Fruit fly (Drosophila melanogaster) whole organism, embryonic: ENCODE data around the gene CG4593.

ENCODE experiments used
- Awh ChIP-seq: fragments of 200-800 bp; sonication (Bioruptor generic); IDR thresholded peaks from 2 replicates; pipeline ENCODE4, ENCODE4 v1.3.6; 2022; ENCODE audit warnings: missing biosample characterization, missing genetic modification characterization
- CG10147 ChIP-seq: fragments of 200-800 bp; sonication (Bioruptor generic); optimal IDR thresholded peaks from 2 replicates; lab custom pipeline; 2019; ENCODE audit warnings: missing biosample characterization, mild to moderate bottlenecking, missing genetic modification characterization, moderate library complexity
- CG10321 ChIP-seq: fragments of 200-800 bp; sonication (Bioruptor generic); IDR thresholded peaks from 2 replicates; pipeline ENCODE4 v1.3.6; 2022; ENCODE audit warnings: missing biosample characterization, missing genetic modification characterization
- CG10431 ChIP-seq: fragments of 200-800 bp; sonication (Bioruptor generic); optimal IDR thresholded peaks from 3 replicates; lab custom pipeline; 2018; ENCODE audit warnings: missing biosample characterization, mild to moderate bottlenecking, missing genetic modification characterization
- CG10565 ChIP-seq: fragments of 200-800 bp; sonication (Bioruptor generic); optimal IDR thresholded peaks from 3 replicates; lab custom pipeline; 2016; ENCODE audit warnings: missing biosample characterization, mild to moderate bottlenecking, missing genetic modification characterization
- CG11247 ChIP-seq: fragments of 200-800 bp; sonication (Bioruptor generic); IDR thresholded peaks from 2 replicates; pipeline ENCODE4 v1.3.6; 2022; ENCODE audit warnings: missing biosample characterization, missing genetic modification characterization
- CG11504 ChIP-seq: fragments of 200-800 bp; sonication (Bioruptor generic); optimal IDR thresholded peaks from 3 replicates; lab custom pipeline; 2019; ENCODE audit warnings: missing biosample characterization, mild to moderate bottlenecking, missing genetic modification characterization, moderate library complexity
- CG11695 ChIP-seq: fragments of 200-800 bp; sonication (Bioruptor generic); IDR thresholded peaks from 3 replicates; pipeline ENCODE4 v1.3.6; 2022; ENCODE audit warnings: missing biosample characterization, missing genetic modification characterization
- CG12071 ChIP-seq: fragments of 200-800 bp; sonication (Bioruptor generic); optimal IDR thresholded peaks from 3 replicates; lab custom pipeline; 2018; ENCODE audit warnings: missing biosample characterization, mild to moderate bottlenecking, missing genetic modification characterization
- CG12299 ChIP-seq: fragments of 200-800 bp; sonication (Bioruptor generic); optimal IDR thresholded peaks from 2 replicates; lab custom pipeline; 2018; ENCODE audit warnings: missing biosample characterization, mild to moderate bottlenecking, missing genetic modification characterization
- CG12744 ChIP-seq: fragments of 200-800 bp; sonication (Bioruptor generic); optimal IDR thresholded peaks from 2 replicates; lab custom pipeline; 2016; ENCODE audit warnings: missing biosample characterization, missing genetic modification characterization
- CG1529 ChIP-seq: fragments of 200-800 bp; sonication (Bioruptor generic); optimal IDR thresholded peaks from 3 replicates; lab custom pipeline; 2018; ENCODE audit warnings: missing biosample characterization, missing genetic modification characterization
- CG16863 ChIP-seq: fragments of 200-800 bp; sonication (Bioruptor generic); optimal IDR thresholded peaks from 3 replicates; lab custom pipeline; 2016; ENCODE audit warnings: missing biosample characterization, missing genetic modification characterization
- CG1832 ChIP-seq: fragments of 200-800 bp; sonication (Bioruptor generic); optimal IDR thresholded peaks from 2 replicates; lab custom pipeline; 2017; ENCODE audit warnings: missing biosample characterization, mild to moderate bottlenecking, missing genetic modification characterization, inconsistent platforms
- CG2875 ChIP-seq: fragments of 200-800 bp; sonication (Bioruptor generic); optimal IDR thresholded peaks from 2 replicates; lab custom pipeline; 2017; ENCODE audit warnings: missing biosample characterization, mild to moderate bottlenecking, missing genetic modification characterization, missing genetic modification reagents
- CG31365 ChIP-seq: fragments of 200-800 bp; sonication (Bioruptor generic); optimal IDR thresholded peaks from 2 replicates; lab custom pipeline; 2018; ENCODE audit warnings: missing biosample characterization, mild to moderate bottlenecking, missing genetic modification characterization
- CG32767 ChIP-seq: fragments of 200-800 bp; sonication (Bioruptor generic); IDR thresholded peaks from 2 replicates; pipeline ENCODE4 v1.3.6; 2022; ENCODE audit warnings: missing biosample characterization, missing genetic modification characterization
- CG34376 ChIP-seq: fragments of 200-800 bp; sonication (Bioruptor generic); optimal IDR thresholded peaks from 2 replicates; lab custom pipeline; 2018; ENCODE audit warnings: missing biosample characterization, mild to moderate bottlenecking, missing genetic modification characterization
- CG6654 ChIP-seq: fragments of 200-800 bp; sonication (Bioruptor generic); optimal IDR thresholded peaks from 2 replicates; lab custom pipeline; 2017; ENCODE audit warnings: missing biosample characterization, mild to moderate bottlenecking, missing genetic modification characterization
- CG6791 ChIP-seq: fragments of 200-800 bp; sonication (Bioruptor generic); IDR thresholded peaks from 3 replicates; pipeline ENCODE4 v1.3.6; 2022; ENCODE audit warnings: missing biosample characterization, missing genetic modification characterization; ENCODE audit not compliant: partially characterized antibody
- CG7357 ChIP-seq: fragments of 200-800 bp; sonication (Bioruptor generic); IDR thresholded peaks from 3 replicates; pipeline ENCODE4 v1.3.6; 2022; ENCODE audit warnings: missing biosample characterization, missing genetic modification characterization
- CG8944 ChIP-seq: fragments of 200-800 bp; sonication (Bioruptor generic); optimal IDR thresholded peaks from 3 replicates; lab custom pipeline; 2016; ENCODE audit warnings: missing biosample characterization, missing genetic modification characterization
- H15 ChIP-seq: fragments of 200-800 bp; sonication (Bioruptor generic); IDR thresholded peaks from 3 replicates; pipeline ENCODE4 v1.3.6; 2022; ENCODE audit warnings: missing biosample characterization, missing genetic modification characterization
- HLH54F ChIP-seq: fragments of 200-800 bp; sonication (Bioruptor generic); optimal IDR thresholded peaks from 3 replicates; lab custom pipeline; 2016; ENCODE audit warnings: missing biosample characterization, missing genetic modification characterization
- Hr3 ChIP-seq: fragments of 200-800 bp; sonication (Bioruptor generic); optimal IDR thresholded peaks from 3 replicates; lab custom pipeline; 2016; ENCODE audit warnings: missing biosample characterization, missing genetic modification characterization
- NC2α ChIP-seq: fragments of 200-800 bp; sonication (Bioruptor generic); optimal IDR thresholded peaks from 2 replicates; lab custom pipeline; 2016; ENCODE audit warnings: missing biosample characterization, missing genetic modification characterization
- Nf-YA ChIP-seq: fragments of 200-800 bp; sonication (Bioruptor generic); IDR thresholded peaks from 2 replicates; pipeline ENCODE4 v1.3.6; 2022; ENCODE audit warnings: missing biosample characterization, missing genetic modification characterization
- Rfx ChIP-seq: fragments of 200-800 bp; sonication (Bioruptor generic); IDR thresholded peaks from 2 replicates; pipeline ENCODE4 v1.3.6; 2022; ENCODE audit warnings: missing biosample characterization, missing genetic modification characterization
- Sry-δ ChIP-seq: fragments of 200-800 bp; sonication (Bioruptor generic); optimal IDR thresholded peaks from 2 replicates; lab custom pipeline; 2016; ENCODE audit warnings: missing biosample characterization, missing genetic modification characterization
- Tbp ChIP-seq: fragments of >200 bp; optimal IDR thresholded peaks from 2 replicates; lab custom pipeline; 2018; ENCODE audit warnings: missing biosample characterization, missing genetic modification characterization
- Trl ChIP-seq, 3 experiments: fragments of >200 bp in 2 of 3; fragments of 200-800 bp in 1 of 3; sonication (Bioruptor generic) in 1 of 3; optimal IDR thresholded peaks; 2 replicates in 1 of 3; 3 replicates in 2 of 3; lab custom pipeline; 2016 to 2017; ENCODE audit warnings: missing biosample characterization in 1 of 3, missing genetic modification characterization in 1 of 3
- ap ChIP-seq: fragments of 200-800 bp; sonication (Bioruptor generic); IDR thresholded peaks from 2 replicates; pipeline ENCODE4 v1.3.6; 2022; ENCODE audit warnings: missing biosample characterization, missing genetic modification characterization
- cato ChIP-seq: fragments of 200-800 bp; sonication (Bioruptor generic); optimal IDR thresholded peaks from 2 replicates; lab custom pipeline; 2016; ENCODE audit warnings: missing biosample characterization, missing genetic modification characterization, borderline replicate concordance
- caup ChIP-seq: fragments of 200-800 bp; sonication (Bioruptor generic); optimal IDR thresholded peaks from 3 replicates; lab custom pipeline; 2017; ENCODE audit warnings: missing biosample characterization, mild to moderate bottlenecking, missing genetic modification characterization, moderate library complexity; ENCODE audit not compliant: severe bottlenecking
- esg ChIP-seq: fragments of 200-800 bp; sonication (Bioruptor generic); conservative IDR thresholded peaks from 2 replicates; pipeline ENCODE4 v1.3.6; 2022; ENCODE audit warnings: missing biosample characterization, missing genetic modification characterization
- ewg ChIP-seq: fragments of 200-800 bp; sonication (Bioruptor generic); optimal IDR thresholded peaks from 3 replicates; lab custom pipeline; 2017; ENCODE audit warnings: mild to moderate bottlenecking, missing biosample characterization, missing genetic modification reagents, missing genetic modification characterization
- ind ChIP-seq: fragments of 200-800 bp; sonication (Bioruptor generic); optimal IDR thresholded peaks from 3 replicates; lab custom pipeline; 2016; ENCODE audit warnings: missing biosample characterization, missing genetic modification characterization
- luna ChIP-seq: fragments of 200-800 bp; sonication (Bioruptor generic); optimal IDR thresholded peaks from 2 replicates; lab custom pipeline; 2016; ENCODE audit warnings: missing biosample characterization, missing genetic modification characterization
- nerfin-1 ChIP-seq: fragments of 200-800 bp; sonication (Bioruptor generic); optimal IDR thresholded peaks from 3 replicates; lab custom pipeline; 2019; ENCODE audit warnings: missing biosample characterization, mild to moderate bottlenecking, missing genetic modification characterization, moderate library complexity
- nom ChIP-seq: fragments of 200-800 bp; sonication (Bioruptor generic); optimal IDR thresholded peaks from 2 replicates; lab custom pipeline; 2017; ENCODE audit warnings: missing biosample characterization, missing genetic modification characterization, mild to moderate bottlenecking, moderate library complexity, missing genetic modification reagents
- odd ChIP-seq: fragments of 200-800 bp; sonication (Bioruptor generic); optimal IDR thresholded peaks from 2 replicates; lab custom pipeline; 2017; ENCODE audit warnings: missing biosample characterization, mild to moderate bottlenecking, missing genetic modification characterization
- org-1 ChIP-seq: fragments of 200-800 bp; sonication (Bioruptor generic); optimal IDR thresholded peaks from 2 replicates; lab custom pipeline; 2017; ENCODE audit warnings: missing biosample characterization, missing genetic modification characterization
- pzg ChIP-seq: fragments of 200-800 bp; sonication (Bioruptor generic); optimal IDR thresholded peaks from 3 replicates; lab custom pipeline; 2018; ENCODE audit warnings: missing biosample characterization, mild to moderate bottlenecking, missing genetic modification characterization, moderate library complexity
- seq ChIP-seq: fragments of 200-800 bp; sonication (Bioruptor generic); IDR thresholded peaks from 2 replicates; pipeline ENCODE4 v1.3.6; 2022; ENCODE audit warnings: missing biosample characterization, missing genetic modification characterization
- sr ChIP-seq: fragments of 200-800 bp; sonication (Bioruptor generic); IDR thresholded peaks from 3 replicates; pipeline ENCODE4 v1.3.6; 2022; ENCODE audit warnings: missing biosample characterization, missing genetic modification characterization
- stwl ChIP-seq: fragments of 200-800 bp; sonication (Bioruptor generic); optimal IDR thresholded peaks from 3 replicates; lab custom pipeline; 2018; ENCODE audit warnings: missing biosample characterization, mild to moderate bottlenecking, missing genetic modification characterization, moderate library complexity
- sug ChIP-seq: fragments of 200-800 bp; optimal IDR thresholded peaks from 2 replicates; lab custom pipeline; 2019; ENCODE audit warnings: missing biosample characterization, mild to moderate bottlenecking, missing genetic modification characterization, moderate library complexity
- twi ChIP-seq: fragments of 200-800 bp; optimal IDR thresholded peaks from 2 replicates; lab custom pipeline; 2019; ENCODE audit warnings: missing biosample characterization, mild to moderate bottlenecking, missing genetic modification characterization, moderate library complexity
- vvl ChIP-seq: fragments of 200-800 bp; sonication (Bioruptor generic); IDR thresholded peaks from 2 replicates; pipeline ENCODE4 v1.3.6; 2022; ENCODE audit warnings: missing biosample characterization, missing genetic modification characterization
- zen ChIP-seq: fragments of 200-800 bp; sonication (Bioruptor generic); optimal IDR thresholded peaks from 3 replicates; lab custom pipeline; 2018; ENCODE audit warnings: missing biosample characterization, mild to moderate bottlenecking, missing genetic modification characterization, moderate library complexity
- zfh1 ChIP-seq: fragments of 200-800 bp; sonication (Bioruptor generic); IDR thresholded peaks from 3 replicates; pipeline ENCODE4 v1.3.6; 2022; ENCODE audit warnings: missing biosample characterization, missing genetic modification characterization

Gene CG4593

dm6 chrX:6997653-6998491, 15.8 kb upstream of the CG4593 start (continued):
- TF ChIP-seq zen = peak; percentile 58
- TF ChIP-seq luna (GFP tag; lab: Kevin White, UChicago) = no peak
- peak; percentile 31 for TF ChIP-seq CG16863
- no peak for TF ChIP-seq HLH54F (GFP tag; lab: Kevin White, UChicago)
- no peak for TF ChIP-seq CG12744 (GFP tag; lab: Kevin White, UChicago)
- TF ChIP-seq CG6654 (GFP tag; lab: Kevin White, UChicago) = no peak
- no peak for TF ChIP-seq CG8944
- TF ChIP-seq Nf-YA (GFP tag; lab: Robert Waterston, UW) = no peak
- no peak for TF ChIP-seq CG10565
- TF ChIP-seq CG10321 (GFP tag; lab: Robert Waterston, UW) = no peak
- peak; percentile 36 for TF ChIP-seq stwl
- peak; percentile 41 for TF ChIP-seq twi (tag; lab: Kevin White, UChicago)
- no peak for TF ChIP-seq pzg (GFP tag; lab: Kevin White, UChicago)
- no peak for TF ChIP-seq ap (GFP tag; lab: Robert Waterston, UW)
- TF ChIP-seq H15 (GFP tag; lab: Robert Waterston, UW) = no peak
- no peak for TF ChIP-seq org-1 (GFP tag; lab: Kevin White, UChicago)
- no peak for TF ChIP-seq CG10147 (GFP tag; lab: Kevin White, UChicago)
- no peak for TF ChIP-seq CG31365 (tag; lab: Kevin White, UChicago)
- no peak for TF ChIP-seq zfh1 (GFP tag; lab: Robert Waterston, UW)
- no peak for TF ChIP-seq esg (GFP tag; lab: Robert Waterston, UW)
- no peak for TF ChIP-seq sug (tag; lab: Kevin White, UChicago)
- TF ChIP-seq CG12299 (tag; lab: Kevin White, UChicago) = no peak
- no peak for TF ChIP-seq cato (GFP tag; lab: Kevin White, UChicago)
- TF ChIP-seq odd (GFP tag; lab: Kevin White, UChicago) = no peak
- peak; percentile 33 for TF ChIP-seq CG11504 (tag; lab: Kevin White, UChicago)
- no peak for TF ChIP-seq CG12071
- TF ChIP-seq CG6791 = peak; percentile 70; the same call in 2 of the 3 replicates
- TF ChIP-seq CG34376 (GFP tag; lab: Kevin White, UChicago) = no peak
- peak in 1 of 2 experiments; percentile 13 for TF ChIP-seq Trl (optimal IDR thresholded peaks at IDR 0.05; lab: Kevin White, UChicago)
- TF ChIP-seq Trl (GFP tag; optimal IDR thresholded peaks at IDR 0.05; lab: Kevin White, UChicago) = no peak
- TF ChIP-seq sr = no peak
- TF ChIP-seq ewg (GFP tag; lab: Kevin White, UChicago) = peak; percentile 2
- TF ChIP-seq CG2875 (GFP tag; lab: Kevin White, UChicago) = no peak
- peak; percentile 1 for TF ChIP-seq ind (GFP tag; lab: Kevin White, UChicago)
- no peak for TF ChIP-seq CG11695 (GFP tag; lab: Robert Waterston, UW)
- TF ChIP-seq CG32767 (GFP tag; lab: Robert Waterston, UW) = no peak
- TF ChIP-seq CG1529 (GFP tag; lab: Kevin White, UChicago) = no peak
- no peak for TF ChIP-seq CG1832 (GFP tag; lab: Kevin White, UChicago)
- no peak for TF ChIP-seq Hr3 (GFP tag; lab: Kevin White, UChicago)
- TF ChIP-seq CG11247 (GFP tag; lab: Robert Waterston, UW) = no peak

dm6 chrX:6998492-6998852, 15.2 kb upstream of the CG4593 start, which contains the start of gene Inx2:
TSS of gene Inx2 (plus strand) at chrX:6998672.
- TF ChIP-seq vvl (GFP tag; lab: Robert Waterston, UW) (peak; percentile 58; the same call in 1 of the 2 replicates), caup (GFP tag; lab: Kevin White, UChicago) (peak; percentile 68), Tbp (GFP tag; lab: Kevin White, UChicago) (no peak), nerfin-1 (tag; lab: Kevin White, UChicago) (peak; percentile 44), seq (GFP tag; lab: Robert Waterston, UW) (peak; percentile 62; the same call in 1 of the 2 replicates), NC2α (GFP tag; lab: Kevin White, UChicago) (peak; percentile 1), CG10431 (peak; percentile 28), Sry-δ (GFP tag; lab: Kevin White, UChicago) (no peak), Rfx (GFP tag; lab: Robert Waterston, UW) (peak; percentile 43; the same call in 1 of the 2 replicates), nom (GFP tag; lab: Kevin White, UChicago) (peak; percentile 77), CG7357 (GFP tag; lab: Robert Waterston, UW) (no peak), sr (peak; percentile 63; the same call in 2 of the 3 replicates), Awh (GFP tag; lab: Robert Waterston, UW) (no peak)
